Fruit fly (Drosophila melanogaster) whole organism, embryonic: ENCODE data around the gene CG15514.

Experiments used
- Abd-B ChIP-seq: fragments of 200-800 bp; sonication (Bioruptor generic); optimal IDR thresholded peaks from 2 replicates; lab custom pipeline; 2018; ENCODE audit warnings: missing biosample characterization, mild to moderate bottlenecking, missing genetic modification characterization, moderate library complexity
- Atf3 ChIP-seq: fragments of 200-800 bp; sonication (Bioruptor generic); optimal IDR thresholded peaks from 3 replicates; lab custom pipeline; 2016; ENCODE audit warnings: missing biosample characterization, missing genetic modification characterization
- Bdp1 ChIP-seq: fragments of 200-800 bp; sonication (Bioruptor generic); optimal IDR thresholded peaks from 3 replicates; lab custom pipeline; 2016; ENCODE audit warnings: missing biosample characterization, missing genetic modification characterization
- C15 ChIP-seq: fragments of 200-800 bp; sonication (Bioruptor generic); IDR thresholded peaks from 3 replicates; pipeline ENCODE4 v1.3.6; 2022; ENCODE audit warnings: missing biosample characterization, missing genetic modification characterization
- CG10147 ChIP-seq: fragments of 200-800 bp; sonication (Bioruptor generic); optimal IDR thresholded peaks from 2 replicates; lab custom pipeline; 2019; ENCODE audit warnings: missing biosample characterization, mild to moderate bottlenecking, missing genetic modification characterization, moderate library complexity
- CG11398 ChIP-seq: fragments of 200-800 bp; sonication (Bioruptor generic); optimal IDR thresholded peaks from 2 replicates; lab custom pipeline; 2016; ENCODE audit warnings: missing biosample characterization, missing genetic modification characterization
- CG11504 ChIP-seq: fragments of 200-800 bp; sonication (Bioruptor generic); optimal IDR thresholded peaks from 3 replicates; lab custom pipeline; 2019; ENCODE audit warnings: missing biosample characterization, mild to moderate bottlenecking, missing genetic modification characterization, moderate library complexity
- CG12071 ChIP-seq: fragments of 200-800 bp; sonication (Bioruptor generic); optimal IDR thresholded peaks from 3 replicates; lab custom pipeline; 2018; ENCODE audit warnings: missing biosample characterization, mild to moderate bottlenecking, missing genetic modification characterization
- CG12155 ChIP-seq: fragments of 200-800 bp; sonication (Bioruptor generic); optimal IDR thresholded peaks from 3 replicates; lab custom pipeline; 2016; ENCODE audit warnings: missing biosample characterization, missing genetic modification characterization
- CG12744 ChIP-seq: fragments of 200-800 bp; sonication (Bioruptor generic); optimal IDR thresholded peaks from 2 replicates; lab custom pipeline; 2016; ENCODE audit warnings: missing biosample characterization, missing genetic modification characterization
- CG14965 ChIP-seq: fragments of 200-800 bp; sonication (Bioruptor generic); optimal IDR thresholded peaks from 2 replicates; lab custom pipeline; 2016; ENCODE audit warnings: missing biosample characterization, missing genetic modification characterization, borderline replicate concordance
- CG1602 ChIP-seq: fragments of 200-800 bp; sonication (Bioruptor generic); optimal IDR thresholded peaks from 3 replicates; lab custom pipeline; 2016; ENCODE audit warnings: missing biosample characterization, missing genetic modification characterization
- CG16815 ChIP-seq: fragments of 200-800 bp; sonication (Bioruptor generic); optimal IDR thresholded peaks from 3 replicates; lab custom pipeline; 2017; ENCODE audit warnings: missing biosample characterization, mild to moderate bottlenecking, missing genetic modification characterization
- CG17568 ChIP-seq: fragments of 200-800 bp; sonication (Bioruptor generic); optimal IDR thresholded peaks from 2 replicates; lab custom pipeline; 2018; ENCODE audit warnings: missing biosample characterization, mild to moderate bottlenecking, missing genetic modification characterization, moderate library complexity
- CG17912 ChIP-seq: fragments of 200-800 bp; sonication (Bioruptor generic); optimal IDR thresholded peaks from 2 replicates; lab custom pipeline; 2018; ENCODE audit warnings: missing biosample characterization, mild to moderate bottlenecking, missing genetic modification characterization
- CG30020 ChIP-seq: fragments of 200-800 bp; optimal IDR thresholded peaks from 2 replicates; lab custom pipeline; 2019; ENCODE audit warnings: missing biosample characterization, mild to moderate bottlenecking, missing genetic modification characterization, moderate library complexity
- CG31365 ChIP-seq: fragments of 200-800 bp; sonication (Bioruptor generic); optimal IDR thresholded peaks from 2 replicates; lab custom pipeline; 2018; ENCODE audit warnings: missing biosample characterization, mild to moderate bottlenecking, missing genetic modification characterization
- CG3281 ChIP-seq: fragments of 200-800 bp; sonication (Bioruptor generic); optimal IDR thresholded peaks from 3 replicates; lab custom pipeline; 2017; ENCODE audit warnings: missing biosample characterization, mild to moderate bottlenecking, missing genetic modification characterization
- CG33213 ChIP-seq: fragments of 200-800 bp; sonication (Bioruptor generic); optimal IDR thresholded peaks from 3 replicates; lab custom pipeline; 2016; ENCODE audit warnings: missing biosample characterization, missing genetic modification characterization
- CG3838 ChIP-seq: fragments of 200-800 bp; sonication (Bioruptor generic); optimal IDR thresholded peaks from 3 replicates; lab custom pipeline; 2016; ENCODE audit warnings: missing biosample characterization, missing genetic modification characterization
- CG6254 ChIP-seq: fragments of 200-800 bp; sonication (Bioruptor generic); optimal IDR thresholded peaks from 3 replicates; lab custom pipeline; 2017; ENCODE audit warnings: mild to moderate bottlenecking, missing biosample characterization, missing genetic modification reagents, missing genetic modification characterization
- CG8478 ChIP-seq: fragments of >200 bp; optimal IDR thresholded peaks from 2 replicates; lab custom pipeline; 2018
- CG9609 ChIP-seq: fragments of 200-800 bp; sonication (Bioruptor generic); optimal IDR thresholded peaks from 3 replicates; lab custom pipeline; 2016; ENCODE audit warnings: missing biosample characterization, missing genetic modification characterization
- Chrac-16 ChIP-seq: fragments of 200-800 bp; sonication (Bioruptor generic); optimal IDR thresholded peaks from 3 replicates; lab custom pipeline; 2016; ENCODE audit warnings: missing biosample characterization, missing genetic modification characterization
- D19A ChIP-seq: fragments of 200-800 bp; optimal IDR thresholded peaks from 3 replicates; lab custom pipeline; 2019; ENCODE audit warnings: missing biosample characterization, mild to moderate bottlenecking, missing genetic modification characterization, moderate library complexity
- Dbx ChIP-seq: fragments of 200-800 bp; sonication (Bioruptor generic); IDR thresholded peaks from 3 replicates; pipeline ENCODE4 v1.3.6; 2022; ENCODE audit warnings: missing biosample characterization, missing genetic modification characterization
- Hr51 ChIP-seq, 2 experiments: fragments of 200-800 bp; sonication (Bioruptor generic); optimal IDR thresholded peaks; 2 replicates in 1 of 2; 3 replicates in 1 of 2; lab custom pipeline; 2016 to 2018; ENCODE audit warnings: missing biosample characterization in 2 of 2, missing genetic modification characterization in 2 of 2, mild to moderate bottlenecking in 1 of 2, moderate library complexity in 1 of 2
- Lhr ChIP-seq: fragments of 200-800 bp; sonication (Bioruptor generic); optimal IDR thresholded peaks from 3 replicates; lab custom pipeline; 2017; ENCODE audit warnings: mild to moderate bottlenecking, missing biosample characterization, missing genetic modification reagents, missing genetic modification characterization
- Myb ChIP-seq: fragments of 200-800 bp; sonication (Bioruptor generic); optimal IDR thresholded peaks from 2 replicates; lab custom pipeline; 2016; ENCODE audit warnings: missing biosample characterization, missing genetic modification characterization
- Ptx1 ChIP-seq: fragments of 200-800 bp; sonication (Bioruptor generic); IDR thresholded peaks from 2 replicates; pipeline ENCODE4 v1.3.6; 2022; ENCODE audit warnings: missing biosample characterization, missing genetic modification characterization
- Sry-β ChIP-seq: fragments of 200-800 bp; sonication (Bioruptor generic); optimal IDR thresholded peaks from 2 replicates; lab custom pipeline; 2018; ENCODE audit warnings: missing biosample characterization, mild to moderate bottlenecking, missing genetic modification characterization, moderate library complexity
- Trl ChIP-seq, 3 experiments: fragments of >200 bp in 2 of 3; fragments of 200-800 bp in 1 of 3; sonication (Bioruptor generic) in 1 of 3; optimal IDR thresholded peaks; 2 replicates in 1 of 3; 3 replicates in 2 of 3; lab custom pipeline; 2016 to 2017; ENCODE audit warnings: missing biosample characterization in 1 of 3, missing genetic modification characterization in 1 of 3
- Usf ChIP-seq: fragments of 200-800 bp; sonication (Bioruptor generic); optimal IDR thresholded peaks from 2 replicates; lab custom pipeline; 2017; ENCODE audit warnings: missing genotype, missing biosample characterization, missing genetic modification characterization
- cg ChIP-seq: fragments of 200-800 bp; sonication (Bioruptor generic); optimal IDR thresholded peaks from 3 replicates; lab custom pipeline; 2019; ENCODE audit warnings: missing biosample characterization, mild to moderate bottlenecking, missing genetic modification characterization, moderate library complexity
- dmrt11E ChIP-seq: fragments of 200-800 bp; sonication (Bioruptor generic); optimal IDR thresholded peaks from 3 replicates; lab custom pipeline; 2018; ENCODE audit warnings: missing biosample characterization, mild to moderate bottlenecking, missing genetic modification characterization, moderate library complexity
- ewg ChIP-seq: fragments of 200-800 bp; sonication (Bioruptor generic); optimal IDR thresholded peaks from 3 replicates; lab custom pipeline; 2017; ENCODE audit warnings: mild to moderate bottlenecking, missing biosample characterization, missing genetic modification reagents, missing genetic modification characterization
- hth ChIP-seq: fragments of >200 bp; optimal IDR thresholded peaks from 2 replicates; lab custom pipeline; 2017; ENCODE audit warnings: inconsistent platforms
- inv ChIP-seq: fragments of 200-800 bp; sonication (Bioruptor generic); IDR thresholded peaks from 2 replicates; pipeline ENCODE4 v1.3.6; 2022; ENCODE audit warnings: missing biosample characterization, missing genetic modification characterization; ENCODE audit not compliant: partially characterized antibody
- jumu ChIP-seq: fragments of 200-800 bp; sonication (Bioruptor generic); optimal IDR thresholded peaks from 3 replicates; lab custom pipeline; 2016; ENCODE audit warnings: missing biosample characterization, missing genetic modification characterization
- luna ChIP-seq: fragments of 200-800 bp; sonication (Bioruptor generic); optimal IDR thresholded peaks from 2 replicates; lab custom pipeline; 2016; ENCODE audit warnings: missing biosample characterization, missing genetic modification characterization
- maf-S ChIP-seq: fragments of 200-800 bp; sonication (Bioruptor generic); optimal IDR thresholded peaks from 2 replicates; lab custom pipeline; 2016; ENCODE audit warnings: missing biosample characterization, missing genetic modification characterization
- ranshi ChIP-seq: fragments of 200-800 bp; sonication (Bioruptor generic); IDR thresholded peaks from 2 replicates; pipeline ENCODE4 v1.3.6; 2022; ENCODE audit warnings: missing biosample characterization, missing genetic modification characterization
- ro ChIP-seq: fragments of 200-800 bp; sonication (Bioruptor generic); IDR thresholded peaks from 2 replicates; pipeline ENCODE4 v1.3.6; 2022; ENCODE audit warnings: missing biosample characterization, missing genetic modification characterization
- row ChIP-seq: fragments of 200-800 bp; sonication (Bioruptor generic); IDR thresholded peaks from 3 replicates; pipeline ENCODE4 v1.3.6; 2022; ENCODE audit warnings: missing biosample characterization, missing genetic modification characterization
- salm ChIP-seq: fragments of 200-800 bp; sonication (Bioruptor generic); optimal IDR thresholded peaks from 2 replicates; lab custom pipeline; 2018; ENCODE audit warnings: missing biosample characterization, mild to moderate bottlenecking, missing genetic modification characterization
- sqz ChIP-seq: fragments of 200-800 bp; sonication (Bioruptor generic); optimal IDR thresholded peaks from 3 replicates; lab custom pipeline; 2018; ENCODE audit warnings: missing biosample characterization, mild to moderate bottlenecking, missing genetic modification characterization
- unc-4 ChIP-seq: fragments of 200-800 bp; sonication (Bioruptor generic); IDR thresholded peaks from 2 replicates; pipeline ENCODE4 v1.3.6; 2022; ENCODE audit warnings: missing biosample characterization, missing genetic modification characterization; ENCODE audit not compliant: partially characterized antibody
- vfl ChIP-seq: fragments of 200-800 bp; sonication (Bioruptor generic); optimal IDR thresholded peaks from 2 replicates; lab custom pipeline; 2016; ENCODE audit warnings: missing biosample characterization, missing genetic modification characterization
- wor ChIP-seq: fragments of 200-800 bp; sonication (Bioruptor generic); IDR thresholded peaks from 2 replicates; pipeline ENCODE4 v1.3.6; 2022; ENCODE audit warnings: missing biosample characterization, missing genetic modification characterization
- zen ChIP-seq: fragments of 200-800 bp; sonication (Bioruptor generic); optimal IDR thresholded peaks from 3 replicates; lab custom pipeline; 2018; ENCODE audit warnings: missing biosample characterization, mild to moderate bottlenecking, missing genetic modification characterization, moderate library complexity
- zf30C ChIP-seq: fragments of 200-800 bp; sonication (Bioruptor generic); optimal IDR thresholded peaks from 3 replicates; lab custom pipeline; 2018; ENCODE audit warnings: missing biosample characterization, mild to moderate bottlenecking, missing genetic modification characterization

CG15514 gene

DNA sequence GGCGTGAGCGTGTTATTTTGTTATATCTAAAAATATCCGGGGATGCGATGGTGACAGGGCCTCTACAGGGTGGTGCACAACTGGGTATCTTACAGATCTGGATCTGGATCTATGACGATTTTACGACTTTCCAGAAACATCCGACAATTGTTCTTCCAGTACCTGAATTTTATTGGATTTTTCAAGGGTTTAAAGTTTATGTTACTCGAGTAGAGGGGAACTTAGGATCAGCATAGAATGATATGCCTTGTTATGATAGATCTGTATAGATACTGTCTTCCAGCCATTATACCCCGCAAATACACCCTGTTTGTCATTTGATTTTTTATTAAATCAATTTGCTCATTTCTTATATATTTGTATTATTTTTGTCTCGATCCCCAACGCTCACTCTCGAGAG is 33.1 kb upstream of the CG15514 start (continued):
- TF ChIP-seq Hr51 (GFP tag; optimal IDR thresholded peaks at IDR 0.05; lab: Kevin White, UChicago) (peak in 1 of 2 experiments; percentile 79), jumu (GFP tag; lab: Kevin White, UChicago) (peak; percentile 38), cg (GFP tag; lab: Kevin White, UChicago) (no peak), Trl (optimal IDR thresholded peaks at IDR 0.05; lab: Kevin White, UChicago) (no peak), Trl (GFP tag; optimal IDR thresholded peaks at IDR 0.05; lab: Kevin White, UChicago) (peak; percentile 28), hth (lab: Kevin White, UChicago) (no peak), CG12744 (no peak), CG8478 (lab: Kevin White, UChicago) (no peak), zf30C (GFP tag; lab: Kevin White, UChicago) (no peak), Atf3 (GFP tag; lab: Kevin White, UChicago) (no peak), Chrac-16 (peak; percentile 7), Bdp1 (peak; percentile 19), CG17912 (GFP tag; lab: Kevin White, UChicago) (no peak), CG14965 (no peak), CG11504 (tag; lab: Kevin White, UChicago) (peak; percentile 77), salm (tag; lab: Kevin White, UChicago) (peak; percentile 48), row (GFP tag; lab: Robert Waterston, UW) (peak; percentile 59), sqz (GFP tag; lab: Kevin White, UChicago) (no peak), Lhr (GFP tag; lab: Kevin White, UChicago) (no peak), CG12071 (GFP tag; lab: Kevin White, UChicago) (peak; percentile 64), CG17568 (GFP tag; lab: Kevin White, UChicago) (peak; percentile 35), Abd-B (peak; percentile 48), C15 (GFP tag; lab: Robert Waterston, UW) (no peak), maf-S (GFP tag; lab: Kevin White, UChicago) (peak; percentile 18), CG16815 (GFP tag; lab: Kevin White, UChicago) (no peak), Myb (peak; percentile 32), Sry-β (GFP tag; lab: Kevin White, UChicago) (no peak), Dbx (GFP tag; lab: Robert Waterston, UW) (peak; percentile 71), luna (GFP tag; lab: Kevin White, UChicago) (no peak), vfl (GFP tag; lab: Kevin White, UChicago) (no peak), CG31365 (peak; percentile 9), CG9609 (GFP tag; lab: Kevin White, UChicago) (peak; percentile 18), CG3838 (no peak), ro (no peak), D19A (tag; lab: Kevin White, UChicago) (peak; percentile 52), unc-4 (GFP tag; lab: Robert Waterston, UW) (no peak), Ptx1 (GFP tag; lab: Robert Waterston, UW) (peak; percentile 59), CG11398 (GFP tag; lab: Kevin White, UChicago) (no peak), CG12155 (GFP tag; lab: Kevin White, UChicago) (peak; percentile 29), zen (no peak), CG1602 (no peak), Usf (GFP tag; lab: Kevin White, UChicago) (no peak), inv (no peak), CG6254 (GFP tag; lab: Kevin White, UChicago) (peak; percentile 48), CG30020 (tag; lab: Kevin White, UChicago) (no peak), ewg (GFP tag; lab: Kevin White, UChicago) (no peak), ranshi (GFP tag; lab: Robert Waterston, UW) (peak; percentile 13; the same call in 1 of the 2 replicates), wor (peak; percentile 32), CG3281 (GFP tag; lab: Kevin White, UChicago) (peak; percentile 77), dmrt11E (tag; lab: Kevin White, UChicago) (no peak), CG33213 (peak; percentile 11), CG10147 (GFP tag; lab: Kevin White, UChicago) (peak; percentile 59)
